Worm (Caenorhabditis elegans) whole organism, L4/young adult: Measurements from ENCODE around the gene T16G1.4.

Source experiments
- W03F9.2 ChIP-seq: fragments of 150-350 bp; optimal IDR thresholded peaks from 2 replicates; lab custom pipeline; 2014; ENCODE audit warnings: missing biosample characterization, missing genetic modification characterization
- dao-5 ChIP-seq: sonication (generic microtip); optimal IDR thresholded peaks from 2 replicates; lab custom pipeline; 2016; ENCODE audit warnings: missing genotype, missing genetic modification characterization, moderate library complexity, missing compliant biosample characterization
- him-1 ChIP-seq: sonication (generic microtip); optimal IDR thresholded peaks from 2 replicates; lab custom pipeline; 2016; ENCODE audit warnings: missing genotype, missing genetic modification reagents, missing genetic modification characterization, missing compliant biosample characterization

- no peak for TF ChIP-seq dao-5 (tag; lab: Kevin White, UChicago)
- TF ChIP-seq him-1 (tag; lab: Kevin White, UChicago) = no peak
- TF ChIP-seq W03F9.2 (tag; lab: Kevin White, UChicago) = no peak
Observed at ce11 chrV:12921680-12922079, 20.0 kb downstream of the T16G1.4 start.
